Worm (Caenorhabditis elegans) whole organism, early embryonic: ENCODE results near the gene lmtr-3.

Experiments used
- B0310.2 ChIP-seq: sonication (generic microtip); optimal IDR thresholded peaks from 2 replicates; lab custom pipeline; 2016; ENCODE audit warnings: mild to moderate bottlenecking, missing genetic modification characterization, missing compliant biosample characterization
- F13C5.2 ChIP-seq: sonication (generic microtip); optimal IDR thresholded peaks from 2 replicates; lab custom pipeline; 2017; ENCODE audit warnings: mild to moderate bottlenecking, missing genetic modification characterization, inconsistent platforms, missing compliant biosample characterization
- aly-1 ChIP-seq: sonication (generic microtip); optimal IDR thresholded peaks from 2 replicates; lab custom pipeline; 2016; ENCODE audit warnings: missing genetic modification characterization, missing compliant biosample characterization
- ama-1 ChIP-seq: fragments of 150-350 bp; optimal IDR thresholded peaks from 2 replicates; lab custom pipeline; 2014
- ceh-13 ChIP-seq: fragments of 200-800 bp; sonication (Bioruptor generic); optimal IDR thresholded peaks from 2 replicates; lab custom pipeline; 2018; ENCODE audit warnings: mild to moderate bottlenecking, missing genetic modification characterization, missing compliant biosample characterization
- ceh-36 ChIP-seq: sonication (generic microtip); optimal IDR thresholded peaks from 2 replicates; lab custom pipeline; 2016; ENCODE audit warnings: missing genetic modification characterization, inconsistent platforms, missing compliant biosample characterization
- ets-7 ChIP-seq: sonication (generic microtip); optimal IDR thresholded peaks from 2 replicates; lab custom pipeline; 2016; ENCODE audit warnings: missing genotype, missing genetic modification characterization, missing compliant biosample characterization
- flt-1 ChIP-seq: fragments of 200-800 bp; sonication (Bioruptor generic); IDR thresholded peaks from 2 replicates; pipeline ENCODE4 v1.3.6; 2022; ENCODE audit warnings: missing genetic modification characterization, missing compliant biosample characterization
- hmbx-1 ChIP-seq: sonication (generic microtip); optimal IDR thresholded peaks from 2 replicates; lab custom pipeline; 2016; ENCODE audit warnings: mild to moderate bottlenecking, missing genetic modification characterization, missing compliant biosample characterization
- hmg-4 ChIP-seq: fragments of 200-800 bp; sonication (Bioruptor generic); optimal IDR thresholded peaks from 2 replicates; lab custom pipeline; 2018; ENCODE audit warnings: mild to moderate bottlenecking, missing genetic modification characterization, missing compliant biosample characterization
- hnd-1 ChIP-seq: sonication (generic microtip); optimal IDR thresholded peaks from 2 replicates; lab custom pipeline; 2016; ENCODE audit warnings: missing genetic modification characterization, missing compliant biosample characterization
- pes-1 ChIP-seq: fragments of 200-800 bp; sonication (Bioruptor generic); IDR thresholded peaks from 2 replicates; pipeline ENCODE4 v1.3.6; 2022; ENCODE audit warnings: missing genetic modification reagents, missing genetic modification characterization, missing compliant biosample characterization
- scrt-1 ChIP-seq: fragments of 200-800 bp; sonication (Bioruptor generic); IDR thresholded peaks from 2 replicates; pipeline ENCODE4 v1.3.6; 2022; ENCODE audit warnings: missing genetic modification characterization, missing compliant biosample characterization
- sea-1 ChIP-seq: fragments of 200-800 bp; sonication (Bioruptor generic); conservative IDR thresholded peaks from 2 replicates; pipeline ENCODE4 v1.3.6; 2022; ENCODE audit warnings: missing genetic modification characterization, missing compliant biosample characterization
- tbx-11 ChIP-seq: fragments of 200-800 bp; sonication (Bioruptor generic); IDR thresholded peaks from 2 replicates; pipeline ENCODE4 v1.3.6; 2022; ENCODE audit warnings: missing genetic modification characterization, missing compliant biosample characterization
- tbx-37 ChIP-seq: fragments of 200-800 bp; sonication (Bioruptor generic); conservative IDR thresholded peaks from 2 replicates; pipeline ENCODE4 v1.3.6; 2022; ENCODE audit warnings: missing genetic modification reagents, missing genetic modification characterization, missing compliant biosample characterization
- tra-4 ChIP-seq: sonication (generic microtip); optimal IDR thresholded peaks from 2 replicates; lab custom pipeline; 2017; ENCODE audit warnings: missing genetic modification characterization, missing compliant biosample characterization

The lmtr-3 gene

ce11 chrV:11146958-11147779, 23.2 kb downstream of the lmtr-3 start, which contains the start of the genes T19C4.24 and nlp-33:
TSS of gene T19C4.24 (minus strand) at chrV:11147008.
TSS of gene nlp-33 (plus strand) at chrV:11147346.
- TF ChIP-seq tbx-11 (no peak), aly-1 (tag; lab: Kevin White, UChicago) (no peak)

- TF ChIP-seq tra-4 (tag; lab: Kevin White, UChicago) (no peak), scrt-1 (GFP tag; lab: Robert Waterston, UW) (no peak), pes-1 (GFP tag; lab: Robert Waterston, UW) (no peak)
These were observed 23.8 kb downstream of the lmtr-3 start for ce11 chrV:11147780-11148144.

DNA sequence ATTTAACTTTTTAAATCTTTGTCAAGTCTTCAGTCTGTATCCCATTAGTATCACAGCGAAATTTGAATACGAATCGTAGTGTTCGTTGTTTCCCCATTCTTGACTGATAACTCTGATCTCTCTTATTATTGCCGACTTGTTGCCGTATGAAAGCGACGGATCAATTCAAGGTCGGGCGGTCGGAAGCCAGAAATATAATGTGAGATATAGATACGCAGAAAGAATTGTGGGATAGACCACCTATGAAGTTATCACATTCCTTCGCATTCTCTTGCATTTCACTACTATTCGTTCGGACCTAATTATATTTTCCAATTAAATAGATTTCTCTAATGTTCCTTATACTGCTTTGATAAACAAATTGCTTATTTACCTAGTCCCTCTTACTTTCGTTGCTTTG, 25.0 kb downstream of the lmtr-3 start:
- no peak for TF ChIP-seq B0310.2 (tag; lab: Kevin White, UChicago)
- no peak for TF ChIP-seq ceh-13
- no peak for TF ChIP-seq hmbx-1 (tag; lab: Kevin White, UChicago)
- no peak for TF ChIP-seq tbx-37 (GFP tag; lab: Robert Waterston, UW)
- no peak for TF ChIP-seq tra-4 (tag; lab: Kevin White, UChicago)
- TF ChIP-seq ama-1 (lab: Kevin White, UChicago): no peak
- no peak for TF ChIP-seq hmg-4 (GFP tag; lab: Kevin White, UChicago)
- no peak for TF ChIP-seq sea-1
- no peak for TF ChIP-seq tbx-11
- no peak for TF ChIP-seq scrt-1 (GFP tag; lab: Robert Waterston, UW)
- no peak for TF ChIP-seq ets-7 (tag; lab: Kevin White, UChicago)
- TF ChIP-seq hnd-1 (tag; lab: Kevin White, UChicago): no peak
- no peak for TF ChIP-seq flt-1 (GFP tag; lab: Robert Waterston, UW)

DNA sequence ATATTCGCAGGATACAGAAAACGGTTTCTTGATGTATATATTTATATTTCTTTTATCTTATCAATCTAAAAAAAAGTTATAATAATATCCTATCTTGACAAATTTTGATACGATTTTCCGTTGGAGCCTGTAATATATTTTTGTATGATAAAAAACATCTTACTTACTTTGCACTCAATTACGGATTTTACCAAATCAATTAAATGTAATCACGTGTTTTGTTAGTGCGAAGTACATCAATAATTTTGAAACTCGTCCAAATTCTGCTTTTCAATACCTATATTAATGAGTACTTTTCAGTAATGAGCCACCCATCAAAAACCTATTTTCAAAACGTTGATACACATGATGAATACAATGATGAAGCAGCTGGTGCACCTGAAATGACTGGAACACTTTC, 25.4 kb downstream of the lmtr-3 start, which contains the start of gene T19C4.1:
TSS of gene T19C4.1 (plus strand) at position 301 of the 400 bp plus-strand sequence.
- TF ChIP-seq ceh-36 (no peak), flt-1 (GFP tag; lab: Robert Waterston, UW) (no peak), sea-1 (no peak), tbx-37 (GFP tag; lab: Robert Waterston, UW) (no peak), tbx-11 (no peak)

DNA sequence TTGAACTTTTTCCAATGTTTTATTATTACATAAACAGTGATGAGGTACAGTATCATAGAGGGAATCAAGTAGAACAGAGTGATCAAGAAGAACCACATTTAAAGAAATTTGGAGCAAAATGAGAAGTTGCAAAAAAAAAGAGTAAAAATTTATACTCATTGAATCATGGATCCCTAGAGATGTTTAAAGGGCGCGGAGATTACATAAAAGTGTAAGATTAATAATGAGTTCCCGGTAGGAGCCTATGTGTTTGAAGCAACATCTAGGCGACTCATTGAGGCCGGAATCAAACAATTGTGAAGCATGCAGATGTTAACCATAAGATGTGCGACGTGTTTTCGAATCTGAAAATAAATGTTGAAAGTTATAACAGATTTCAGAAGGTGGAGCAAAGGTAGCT, 28.3 kb downstream of the lmtr-3 start, which contains the start of gene srg-39:
TSS of gene srg-39 (minus strand) at position 101 of the 400 bp plus-strand sequence.
- TF ChIP-seq hmbx-1 (tag; lab: Kevin White, UChicago) (no peak), ceh-36 (no peak), pes-1 (GFP tag; lab: Robert Waterston, UW) (no peak), F13C5.2 (no peak), ceh-13 (no peak), ets-7 (tag; lab: Kevin White, UChicago) (no peak), hnd-1 (tag; lab: Kevin White, UChicago) (no peak), scrt-1 (GFP tag; lab: Robert Waterston, UW) (no peak), aly-1 (tag; lab: Kevin White, UChicago) (no peak), sea-1 (no peak), B0310.2 (tag; lab: Kevin White, UChicago) (no peak), flt-1 (GFP tag; lab: Robert Waterston, UW) (no peak), ama-1 (lab: Kevin White, UChicago) (no peak)

DNA sequence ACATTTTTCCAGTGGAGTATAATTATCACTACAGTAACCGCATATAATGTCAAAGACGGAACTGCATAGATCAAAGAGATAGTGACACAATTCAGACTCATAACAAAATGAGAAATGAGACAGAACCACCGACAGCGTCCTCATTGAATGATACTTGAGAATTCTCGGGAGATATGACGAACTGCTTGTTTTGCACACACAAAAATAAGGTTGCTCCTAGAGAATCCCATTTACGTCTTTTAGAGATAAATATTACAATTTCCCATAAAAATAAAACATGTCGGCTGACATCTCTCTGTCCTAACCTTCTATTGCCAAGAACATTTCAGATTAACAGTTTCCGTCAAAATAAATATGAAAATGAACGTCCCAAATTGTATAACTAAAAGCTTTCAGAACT, 31.6 kb downstream of the lmtr-3 start, which contains the start of gene srg-38:
TSS of gene srg-38 (minus strand) at position 101 of the 400 bp plus-strand sequence.
- no peak for TF ChIP-seq sea-1
- no peak for TF ChIP-seq ceh-36
- TF ChIP-seq hnd-1 (tag; lab: Kevin White, UChicago): no peak
- TF ChIP-seq scrt-1 (GFP tag; lab: Robert Waterston, UW): no peak
- TF ChIP-seq B0310.2 (tag; lab: Kevin White, UChicago): no peak
- no peak for TF ChIP-seq tra-4 (tag; lab: Kevin White, UChicago)
- TF ChIP-seq pes-1 (GFP tag; lab: Robert Waterston, UW): no peak
- TF ChIP-seq flt-1 (GFP tag; lab: Robert Waterston, UW): no peak
- no peak for TF ChIP-seq tbx-11
- TF ChIP-seq ceh-13: no peak

DNA sequence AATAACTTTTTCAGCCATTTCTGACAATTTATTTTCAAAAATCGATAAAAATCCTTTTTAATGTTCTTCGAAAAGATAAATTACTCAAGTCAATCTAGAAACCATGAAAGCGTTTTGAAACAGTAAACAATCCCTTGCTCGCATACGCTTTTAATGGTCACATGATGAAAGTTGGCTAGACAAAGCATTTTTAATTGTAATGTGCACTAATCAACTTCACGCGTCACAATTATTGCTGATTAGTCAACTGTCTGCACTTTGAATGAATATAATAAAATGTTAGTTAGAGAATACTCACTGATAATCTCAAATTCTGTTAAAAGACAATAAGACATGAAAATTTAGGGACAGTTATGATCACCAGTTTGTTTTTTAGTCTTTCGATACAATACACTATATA, 32.6 kb downstream of the lmtr-3 start:
- TF ChIP-seq scrt-1 (GFP tag; lab: Robert Waterston, UW): no peak
- no peak for TF ChIP-seq hnd-1 (tag; lab: Kevin White, UChicago)
- no peak for TF ChIP-seq ama-1 (lab: Kevin White, UChicago)
- no peak for TF ChIP-seq aly-1 (tag; lab: Kevin White, UChicago)
- no peak for TF ChIP-seq tra-4 (tag; lab: Kevin White, UChicago)
- TF ChIP-seq tbx-11: no peak
- TF ChIP-seq ets-7 (tag; lab: Kevin White, UChicago): no peak
- TF ChIP-seq tbx-37 (GFP tag; lab: Robert Waterston, UW): no peak
- TF ChIP-seq B0310.2 (tag; lab: Kevin White, UChicago): no peak
- TF ChIP-seq pes-1 (GFP tag; lab: Robert Waterston, UW): no peak
- TF ChIP-seq hmbx-1 (tag; lab: Kevin White, UChicago): no peak
- no peak for TF ChIP-seq ceh-13
- no peak for TF ChIP-seq flt-1 (GFP tag; lab: Robert Waterston, UW)
- TF ChIP-seq F13C5.2: no peak
- TF ChIP-seq ceh-36: no peak
- no peak for TF ChIP-seq sea-1
- TF ChIP-seq hmg-4 (GFP tag; lab: Kevin White, UChicago): no peak

- TF ChIP-seq hmg-4 (GFP tag; lab: Kevin White, UChicago): no peak
- TF ChIP-seq tbx-37 (GFP tag; lab: Robert Waterston, UW): no peak
- TF ChIP-seq ceh-13: no peak
- no peak for TF ChIP-seq scrt-1 (GFP tag; lab: Robert Waterston, UW)
These were observed 34.0 kb downstream of the lmtr-3 start, which contains the start of gene srg-42 for ce11 chrV:11157947-11158346. TSS of gene srg-42 (minus strand) at chrV:11158047.
